Worm (Caenorhabditis elegans): ENCODE results near the gene T10C6.7.

DNA sequence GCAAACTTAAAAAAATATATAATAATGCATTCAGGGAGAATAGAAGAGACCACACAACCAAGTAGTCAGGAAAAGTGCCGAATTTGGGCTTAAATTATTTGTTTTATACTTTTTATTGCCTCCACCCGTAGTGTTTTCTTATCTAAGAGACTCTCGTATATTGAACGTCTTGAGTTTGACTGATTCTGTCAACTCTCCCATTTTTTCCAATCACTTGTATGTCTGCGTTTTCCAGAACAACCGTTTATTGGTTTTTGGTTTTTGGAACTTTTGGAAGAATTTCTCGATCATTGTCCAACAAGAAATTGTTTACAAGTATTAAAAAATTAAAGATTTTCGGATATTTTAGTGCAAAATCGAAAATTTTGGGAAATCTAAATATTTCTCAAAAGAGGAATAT, 12.2 kb upstream of the T10C6.7 start:
- TF ChIP-seq ama-1 (optimal IDR thresholded peaks at IDR 0.05) (no peak), ets-7 (tag; optimal IDR thresholded peaks at IDR 0.05) (no peak), sea-1 (GFP tag; conservative IDR thresholded peaks at IDR 0.05) (no peak), F13C5.2 (tag; optimal IDR thresholded peaks at IDR 0.05) (no peak), ceh-36 (tag; optimal IDR thresholded peaks at IDR 0.05) (no peak), flt-1 (GFP tag; IDR thresholded peaks at IDR 0.05) (no peak), B0310.2 (tag; optimal IDR thresholded peaks at IDR 0.05) (no peak), tbx-11 (GFP tag; IDR thresholded peaks at IDR 0.05) (no peak), hmbx-1 (tag; optimal IDR thresholded peaks at IDR 0.05) (no peak), aly-1 (tag; optimal IDR thresholded peaks at IDR 0.05) (no peak), tra-4 (tag; optimal IDR thresholded peaks at IDR 0.05) (no peak)
